Fruit fly (Drosophila melanogaster): ENCODE data around the gene Trp1.

Trp1 gene

DNA sequence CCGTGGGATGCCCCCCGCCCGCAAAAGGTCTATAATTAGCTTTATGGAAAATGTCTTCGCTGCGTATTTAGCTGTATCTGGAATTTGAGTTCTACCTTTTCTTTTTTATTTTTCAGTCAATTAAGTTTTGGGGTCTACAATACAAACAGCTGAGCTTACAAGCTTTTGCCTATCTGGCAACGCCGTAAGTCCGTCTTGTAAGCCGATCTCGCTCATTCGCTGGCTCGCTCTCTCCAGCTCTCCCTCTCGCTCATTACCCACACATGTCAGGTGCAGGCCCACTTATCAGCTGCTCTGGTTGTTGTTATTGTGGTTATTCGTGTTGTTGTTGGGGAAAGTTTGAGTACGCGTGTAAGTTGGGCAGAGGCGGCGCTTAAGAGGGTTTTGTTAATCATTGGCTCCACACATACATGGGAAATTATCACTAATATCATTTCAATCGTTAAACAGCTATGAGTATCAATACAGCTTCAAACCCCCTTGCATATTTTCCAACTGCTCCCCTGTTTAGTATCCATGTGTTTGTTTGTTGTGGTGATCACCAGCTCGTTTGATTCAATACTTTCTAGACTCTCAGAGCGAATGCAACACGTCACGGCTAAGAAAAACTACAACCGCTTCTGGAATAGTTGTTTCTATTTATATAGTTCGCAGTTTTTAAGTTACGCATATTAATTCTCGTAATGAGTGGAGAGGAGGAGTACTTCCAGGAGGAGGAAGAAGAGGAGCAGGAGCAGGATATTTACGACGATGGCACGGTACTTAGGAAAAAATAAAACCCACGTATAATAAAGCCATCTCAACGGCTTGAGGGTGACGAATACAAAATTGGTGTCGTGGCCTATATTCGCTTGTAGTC is 848 bp downstream of the Trp1 start (continued):
- TF ChIP-seq ttk (GFP tag; IDR thresholded peaks at IDR 0.05): peak; percentile 96
- TF ChIP-seq chif (GFP tag; optimal IDR thresholded peaks at IDR 0.05): peak; percentile 97 to 98
- peak; percentile 96 for TF ChIP-seq CG18619 (GFP tag; optimal IDR thresholded peaks at IDR 0.05)
- TF ChIP-seq Dbx (GFP tag; IDR thresholded peaks at IDR 0.05): peak; percentile 99
- TF ChIP-seq CG7928 (GFP tag; optimal IDR thresholded peaks at IDR 0.05): peak; percentile 77
- peak; percentile 84 for TF ChIP-seq trem (tag; optimal IDR thresholded peaks at IDR 0.05)
- no peak for TF ChIP-seq Dll (GFP tag; IDR thresholded peaks at IDR 0.05; ENCODE audit: partially characterized antibody)
- peak; percentile 91 for TF ChIP-seq Asciz (GFP tag; optimal IDR thresholded peaks at IDR 0.05)
- peak; percentile 92 for TF ChIP-seq CG5953 (GFP tag; IDR thresholded peaks at IDR 0.05)
- TF ChIP-seq HLH4C (GFP tag; IDR thresholded peaks at IDR 0.05; ENCODE audit: partially characterized antibody): no peak
- TF ChIP-seq Six4 (GFP tag; optimal IDR thresholded peaks at IDR 0.05): peak; percentile 97
- peak; percentile 93 for TF ChIP-seq tup (GFP tag; optimal IDR thresholded peaks at IDR 0.05)
- TF ChIP-seq CG9215 (GFP tag; IDR thresholded peaks at IDR 0.05): peak; percentile 94
- peak; percentile 77 for TF ChIP-seq E2f2 (GFP tag; IDR thresholded peaks at IDR 0.05)
- TF ChIP-seq CG8388 (GFP tag; optimal IDR thresholded peaks at IDR 0.05): peak; percentile 90
- TF ChIP-seq CG6254 (GFP tag; optimal IDR thresholded peaks at IDR 0.05): peak; percentile 79
- TF ChIP-seq Xrp1 (GFP tag; IDR thresholded peaks at IDR 0.05): peak; percentile 98
- TF ChIP-seq exex (tag; optimal IDR thresholded peaks at IDR 0.05): no peak
- TF ChIP-seq stc (GFP tag; IDR thresholded peaks at IDR 0.05): peak; percentile 96
- TF ChIP-seq CG1647 (GFP tag; optimal IDR thresholded peaks at IDR 0.05): peak; percentile 97
- TF ChIP-seq CG15073 (GFP tag; optimal IDR thresholded peaks at IDR 0.05): peak; percentile 62
- TF ChIP-seq CG6689 (GFP tag; IDR thresholded peaks at IDR 0.05): peak; percentile 94
- TF ChIP-seq CG11398 (GFP tag; optimal IDR thresholded peaks at IDR 0.05): peak; percentile 97
- peak; percentile 95 for TF ChIP-seq Hr3 (GFP tag; optimal IDR thresholded peaks at IDR 0.05)
- TF ChIP-seq CG17361 (GFP tag; IDR thresholded peaks at IDR 0.05): peak; percentile 92
- TF ChIP-seq CG14441 (GFP tag; IDR thresholded peaks at IDR 0.05): peak; percentile 98
- no peak for TF ChIP-seq CG42726 (GFP tag; IDR thresholded peaks at IDR 0.05; ENCODE audit: partially characterized antibody)
- TF ChIP-seq ems (GFP tag; optimal IDR thresholded peaks at IDR 0.05): peak; percentile 96
- peak; percentile 91 for TF ChIP-seq D19B (GFP tag; optimal IDR thresholded peaks at IDR 0.05)
- peak; percentile 98 for TF ChIP-seq zfh1 (GFP tag; IDR thresholded peaks at IDR 0.05)
- TF ChIP-seq CG4282 (GFP tag; optimal IDR thresholded peaks at IDR 0.05): peak; percentile 94
- TF ChIP-seq CG18764 (GFP tag; optimal IDR thresholded peaks at IDR 0.05): peak; percentile 95
- peak; percentile 95 for TF ChIP-seq Mad (GFP tag; optimal IDR thresholded peaks at IDR 0.05)
- peak; percentile 98 for TF ChIP-seq ken (GFP tag; IDR thresholded peaks at IDR 0.05)
- no peak for TF ChIP-seq h (optimal IDR thresholded peaks at IDR 0.05)
- TF ChIP-seq eve (GFP tag; optimal IDR thresholded peaks at IDR 0.05): peak in 1 of 2 experiments; percentile 96
- peak; percentile 96 for TF ChIP-seq CG11247 (GFP tag; IDR thresholded peaks at IDR 0.05)
- peak; percentile 93 for TF ChIP-seq CG17568 (GFP tag; optimal IDR thresholded peaks at IDR 0.05)
- peak; percentile 98 for TF ChIP-seq pnt (GFP tag; optimal IDR thresholded peaks at IDR 0.05)
- TF ChIP-seq sd (tag; optimal IDR thresholded peaks at IDR 0.05): no peak
- TF ChIP-seq Dad (GFP tag; optimal IDR thresholded peaks at IDR 0.05): peak; percentile 97
- TF ChIP-seq CG10543 (GFP tag; optimal IDR thresholded peaks at IDR 0.05): peak; percentile 92
- TF ChIP-seq vvl (GFP tag; IDR thresholded peaks at IDR 0.05): peak; percentile 99
- TF ChIP-seq gsb (GFP tag; IDR thresholded peaks at IDR 0.05): peak; percentile 96
- peak; percentile 94 for TF ChIP-seq dmrt11E (tag; optimal IDR thresholded peaks at IDR 0.05)
- peak; percentile 96 for TF ChIP-seq slp2 (GFP tag; optimal IDR thresholded peaks at IDR 0.05)
- peak; percentile 96 for TF ChIP-seq CG10209 (GFP tag; optimal IDR thresholded peaks at IDR 0.05)
- peak; percentile 89 for TF ChIP-seq CG11560 (tag; IDR thresholded peaks at IDR 0.05)
- peak; percentile 93 for TF ChIP-seq zen (tag; optimal IDR thresholded peaks at IDR 0.05)
- peak; percentile 93; the same call in 1 of the 2 replicates for TF ChIP-seq CG31441 (GFP tag; IDR thresholded peaks at IDR 0.05)
